Worm (Caenorhabditis elegans): ENCODE results near the gene C32B5.18.

Gene C32B5.18

DNA sequence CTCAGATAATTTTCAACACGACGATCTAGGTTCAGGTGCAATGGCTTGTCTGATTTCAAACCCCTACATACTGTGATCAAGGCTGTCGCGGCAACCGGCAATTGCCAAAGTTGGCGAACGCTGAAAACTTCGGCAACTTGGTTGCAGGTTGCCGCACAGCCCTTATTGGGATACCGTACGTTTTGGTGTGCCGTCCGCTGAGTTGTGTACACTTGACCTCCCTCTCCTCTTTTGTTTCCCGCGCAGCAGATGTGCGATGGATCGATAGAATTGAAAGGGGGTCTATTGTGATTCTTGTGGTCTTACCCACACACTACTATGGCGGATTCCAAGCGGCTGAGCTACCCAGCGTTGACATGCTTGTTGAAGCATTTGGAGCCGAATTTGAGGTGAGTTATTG is at the start of gene C32B5.18, which contains the start of gene C32B5.7:
Gene C32B5.18 (plus strand): TSS at position 301 of the 400 bp plus-strand sequence.
Gene C32B5.7 (plus strand): TSS at position 311 of the 400 bp plus-strand sequence.
- TF ChIP-seq ceh-39 (tag; optimal IDR thresholded peaks at IDR 0.05) (peak; percentile 20), cnd-1 (tag; optimal IDR thresholded peaks at IDR 0.05) (peak; percentile 35), M03D4.4 (tag; optimal IDR thresholded peaks at IDR 0.05) (no peak), nhr-2 (tag; optimal IDR thresholded peaks at IDR 0.05) (peak; percentile 13)

- no peak for TF ChIP-seq sem-2 (GFP tag; optimal IDR thresholded peaks at IDR 0.05)
- no peak for TF ChIP-seq lin-13 (tag; optimal IDR thresholded peaks at IDR 0.05)
- TF ChIP-seq ztf-11 (tag; optimal IDR thresholded peaks at IDR 0.05) = no peak
- no peak for TF ChIP-seq mab-5 (tag; optimal IDR thresholded peaks at IDR 0.05)
- TF ChIP-seq bed-3 (GFP tag; optimal IDR thresholded peaks at IDR 0.05) = no peak
- no peak for TF ChIP-seq snpc-4 (tag; optimal IDR thresholded peaks at IDR 0.05)
- no peak for TF ChIP-seq ceh-83 (GFP tag; optimal IDR thresholded peaks at IDR 0.05)
- no peak for TF ChIP-seq hlh-1 (tag; optimal IDR thresholded peaks at IDR 0.05)
- TF ChIP-seq nhr-2 (tag; optimal IDR thresholded peaks at IDR 0.05) = no peak
- no peak for TF ChIP-seq ceh-39 (tag; optimal IDR thresholded peaks at IDR 0.05)
- no peak for TF ChIP-seq sptf-1 (tag; optimal IDR thresholded peaks at IDR 0.05)
- TF ChIP-seq zip-8 (tag; optimal IDR thresholded peaks at IDR 0.05) = no peak
- TF ChIP-seq pha-4 (tag; optimal IDR thresholded peaks at IDR 0.05) = no peak
- TF ChIP-seq elt-1 (tag; optimal IDR thresholded peaks at IDR 0.05; ENCODE audit: borderline replicate concordance, insufficient read depth) = no peak
- no peak for TF ChIP-seq ces-1 (GFP tag; optimal IDR thresholded peaks at IDR 0.05)
- no peak for TF ChIP-seq lsy-2 (tag; optimal IDR thresholded peaks at IDR 0.05)
- no peak for TF ChIP-seq unc-62 (GFP tag; optimal IDR thresholded peaks at IDR 0.05)
- no peak for TF ChIP-seq nhr-12 (tag; optimal IDR thresholded peaks at IDR 0.05)
These were observed 48.6 kb upstream of the C32B5.18 start, which contains the start of gene fbxc-31 for ce11 chrII:911680-912079. Gene fbxc-31 (plus strand): TSS chrII:911980.

ce11 chrII:913222-913722 is 47.0 kb upstream of the C32B5.18 start, which contains the start of gene fbxc-33:
Gene fbxc-33 (plus strand): TSS chrII:913672.
- TF ChIP-seq unc-120 (tag; optimal IDR thresholded peaks at IDR 0.05; ENCODE audit: poor library complexity, severe bottlenecking) (no peak), nhr-76 (tag; optimal IDR thresholded peaks at IDR 0.05) (no peak), pha-4 (tag; optimal IDR thresholded peaks at IDR 0.05) (peak; percentile 40), mep-1 (tag; optimal IDR thresholded peaks at IDR 0.05) (peak; percentile 65), lsy-2 (tag; optimal IDR thresholded peaks at IDR 0.05) (peak; percentile 22), tbx-8 (GFP tag; optimal IDR thresholded peaks at IDR 0.05) (no peak), flh-1 (GFP tag; optimal IDR thresholded peaks at IDR 0.05) (no peak)

ce11 chrII:915206-915605 is 45.1 kb upstream of the C32B5.18 start:
- no peak for TF ChIP-seq elt-3 (tag; optimal IDR thresholded peaks at IDR 0.05)
- no peak for TF ChIP-seq lin-32 (GFP tag; optimal IDR thresholded peaks at IDR 0.05)
- no peak for TF ChIP-seq zip-8 (tag; optimal IDR thresholded peaks at IDR 0.05)
- TF ChIP-seq pha-4 (tag; optimal IDR thresholded peaks at IDR 0.05) = no peak

DNA sequence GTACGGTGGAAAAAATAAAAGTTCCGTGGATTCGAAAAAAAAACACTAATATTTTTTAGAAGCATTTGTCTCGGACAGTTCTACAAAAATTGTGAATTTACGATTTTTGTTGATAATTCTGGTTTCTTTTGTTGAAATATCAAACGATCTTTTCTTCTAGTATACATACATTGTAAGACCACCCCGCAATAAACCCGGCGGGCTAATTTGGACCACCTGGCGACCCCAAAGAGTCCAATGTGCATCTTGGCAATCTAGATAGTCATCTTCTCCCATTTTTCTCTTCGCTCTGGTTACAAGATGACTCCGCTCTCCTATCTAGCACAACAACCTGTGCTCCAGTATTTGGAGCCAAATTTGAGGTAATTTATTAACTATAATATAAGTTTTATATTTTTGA is 44.5 kb upstream of the C32B5.18 start, which contains the start of gene fbxc-29:
Gene fbxc-29 (plus strand): TSS at position 301 of the 400 bp plus-strand sequence.
- TF ChIP-seq lin-13 (tag; optimal IDR thresholded peaks at IDR 0.05) (no peak), mls-2 (tag; optimal IDR thresholded peaks at IDR 0.05) (no peak), nhr-237 (tag; optimal IDR thresholded peaks at IDR 0.05) (no peak), flh-1 (GFP tag; optimal IDR thresholded peaks at IDR 0.05) (no peak), nhr-12 (tag; optimal IDR thresholded peaks at IDR 0.05) (no peak), ham-2 (GFP tag; optimal IDR thresholded peaks at IDR 0.05) (no peak), M03D4.4 (tag; optimal IDR thresholded peaks at IDR 0.05) (no peak), ceh-83 (GFP tag; optimal IDR thresholded peaks at IDR 0.05) (no peak), ztf-11 (tag; optimal IDR thresholded peaks at IDR 0.05) (no peak)

- TF ChIP-seq snpc-4 (tag; optimal IDR thresholded peaks at IDR 0.05) (no peak), lin-13 (tag; optimal IDR thresholded peaks at IDR 0.05) (no peak), mep-1 (tag; optimal IDR thresholded peaks at IDR 0.05) (no peak), elt-1 (tag; optimal IDR thresholded peaks at IDR 0.05; ENCODE audit: borderline replicate concordance, insufficient read depth) (no peak), ham-2 (GFP tag; optimal IDR thresholded peaks at IDR 0.05) (no peak), cnd-1 (tag; optimal IDR thresholded peaks at IDR 0.05) (no peak), unc-39 (tag; optimal IDR thresholded peaks at IDR 0.05) (no peak), flh-1 (GFP tag; optimal IDR thresholded peaks at IDR 0.05) (no peak), ztf-11 (tag; optimal IDR thresholded peaks at IDR 0.05) (no peak), ceh-43 (GFP tag; optimal IDR thresholded peaks at IDR 0.05) (no peak), pha-4 (tag; optimal IDR thresholded peaks at IDR 0.05) (no peak), nhr-237 (tag; optimal IDR thresholded peaks at IDR 0.05) (no peak), elt-3 (tag; optimal IDR thresholded peaks at IDR 0.05) (no peak)
These were observed 43.0 kb upstream of the C32B5.18 start, which contains the start of gene fbxc-30 for ce11 chrII:917324-917723. Gene fbxc-30 (plus strand): TSS chrII:917624.
